Worm (Caenorhabditis elegans) whole organism, early embryonic: Measurements from ENCODE around the gene imb-2.

ENCODE experiments used
- F13C5.2 ChIP-seq: sonication (generic microtip); optimal IDR thresholded peaks from 2 replicates; lab custom pipeline; 2017; ENCODE audit warnings: mild to moderate bottlenecking, missing genetic modification characterization, inconsistent platforms, missing compliant biosample characterization
- aly-1 ChIP-seq: sonication (generic microtip); optimal IDR thresholded peaks from 2 replicates; lab custom pipeline; 2016; ENCODE audit warnings: missing genetic modification characterization, missing compliant biosample characterization
- ama-1 ChIP-seq: fragments of 150-350 bp; optimal IDR thresholded peaks from 2 replicates; lab custom pipeline; 2014
- ceh-36 ChIP-seq: sonication (generic microtip); optimal IDR thresholded peaks from 2 replicates; lab custom pipeline; 2016; ENCODE audit warnings: missing genetic modification characterization, inconsistent platforms, missing compliant biosample characterization
- ets-7 ChIP-seq: sonication (generic microtip); optimal IDR thresholded peaks from 2 replicates; lab custom pipeline; 2016; ENCODE audit warnings: missing genotype, missing genetic modification characterization, missing compliant biosample characterization
- flt-1 ChIP-seq: fragments of 200-800 bp; sonication (Bioruptor generic); IDR thresholded peaks from 2 replicates; pipeline ENCODE4 v1.3.6; 2022; ENCODE audit warnings: missing genetic modification characterization, missing compliant biosample characterization
- hmbx-1 ChIP-seq: sonication (generic microtip); optimal IDR thresholded peaks from 2 replicates; lab custom pipeline; 2016; ENCODE audit warnings: mild to moderate bottlenecking, missing genetic modification characterization, missing compliant biosample characterization
- hnd-1 ChIP-seq: sonication (generic microtip); optimal IDR thresholded peaks from 2 replicates; lab custom pipeline; 2016; ENCODE audit warnings: missing genetic modification characterization, missing compliant biosample characterization
- pes-1 ChIP-seq: fragments of 200-800 bp; sonication (Bioruptor generic); IDR thresholded peaks from 2 replicates; pipeline ENCODE4 v1.3.6; 2022; ENCODE audit warnings: missing genetic modification reagents, missing genetic modification characterization, missing compliant biosample characterization
- scrt-1 ChIP-seq: fragments of 200-800 bp; sonication (Bioruptor generic); IDR thresholded peaks from 2 replicates; pipeline ENCODE4 v1.3.6; 2022; ENCODE audit warnings: missing genetic modification characterization, missing compliant biosample characterization
- tbx-11 ChIP-seq: fragments of 200-800 bp; sonication (Bioruptor generic); IDR thresholded peaks from 2 replicates; pipeline ENCODE4 v1.3.6; 2022; ENCODE audit warnings: missing genetic modification characterization, missing compliant biosample characterization
- tbx-37 ChIP-seq: fragments of 200-800 bp; sonication (Bioruptor generic); conservative IDR thresholded peaks from 2 replicates; pipeline ENCODE4 v1.3.6; 2022; ENCODE audit warnings: missing genetic modification reagents, missing genetic modification characterization, missing compliant biosample characterization

DNA sequence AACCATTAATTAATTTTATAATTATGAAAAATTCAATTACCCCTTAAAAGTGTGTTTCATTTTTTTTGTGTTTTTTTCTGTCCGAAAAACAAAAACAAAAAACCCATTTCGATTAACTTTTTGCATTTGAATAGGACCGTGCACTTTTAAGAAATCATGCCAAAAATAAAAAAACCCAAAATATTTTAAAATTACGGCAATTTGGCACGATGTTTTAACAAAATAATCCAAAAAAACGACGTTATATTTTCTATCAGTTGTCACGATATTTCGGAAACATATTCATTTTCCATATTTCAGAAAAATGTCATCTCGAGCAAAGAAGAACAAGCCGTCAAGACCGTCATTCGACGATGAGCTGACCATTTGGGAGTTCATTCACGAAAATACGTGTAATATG, 3.8 kb upstream of the imb-2 start, which contains the start of gene tebp-1:
- TF ChIP-seq hmbx-1 (tag; lab: Kevin White, UChicago) (no peak), F13C5.2 (tag; lab: Kevin White, UChicago) (no peak), ceh-36 (tag; lab: Kevin White, UChicago) (no peak), tbx-11 (no peak), flt-1 (GFP tag; lab: Robert Waterston, UW) (no peak), pes-1 (GFP tag; lab: Robert Waterston, UW) (no peak), aly-1 (tag; lab: Kevin White, UChicago) (no peak), hnd-1 (tag; lab: Kevin White, UChicago) (no peak), tbx-37 (GFP tag; lab: Robert Waterston, UW) (no peak), ets-7 (tag; lab: Kevin White, UChicago) (no peak), ama-1 (lab: Kevin White, UChicago) (no peak), scrt-1 (GFP tag; lab: Robert Waterston, UW) (no peak)
